Worm (Caenorhabditis elegans): ENCODE data around the gene K12B6.11.

K12B6.11 gene

ce11 chrV:6278117-6279081 lies 10.3 kb upstream of the K12B6.11 start, which contains the start of gene fil-2 (continued):
- TF ChIP-seq ztf-3 (GFP tag; optimal IDR thresholded peaks at IDR 0.05) (peak; percentile 74), Y67H2A.10 (GFP tag; conservative IDR thresholded peaks at IDR 0.05) (no peak), T07F8.4 (tag; optimal IDR thresholded peaks at IDR 0.05) (no peak), snpc-1.1 (tag; optimal IDR thresholded peaks at IDR 0.05; ENCODE audit: insufficient read depth) (no peak), ztf-28 (GFP tag; IDR thresholded peaks at IDR 0.05) (no peak), B0261.1 (tag; optimal IDR thresholded peaks at IDR 0.05) (no peak), ztf-26 (tag; optimal IDR thresholded peaks at IDR 0.05) (peak; percentile 23), let-526 (GFP tag; IDR thresholded peaks at IDR 0.05) (0 out of 2 replicates have a peak, but pooled peaks have one; percentile 25), rcor-1 (GFP tag; IDR thresholded peaks at IDR 0.05) (peak; percentile 34; the same call in 1 of the 2 replicates), hrde-1 (tag; optimal IDR thresholded peaks at IDR 0.05; ENCODE audit: borderline replicate concordance) (no peak), attf-3 (GFP tag; conservative IDR thresholded peaks at IDR 0.05) (no peak), atf-7 (tag; optimal IDR thresholded peaks at IDR 0.05) (peak; percentile 80), lin-35 (GFP tag; optimal IDR thresholded peaks at IDR 0.05) (no peak), F37B4.10 (GFP tag; IDR thresholded peaks at IDR 0.05) (0 out of 2 replicates have a peak, but pooled peaks have one; percentile 4), dpl-1 (GFP tag; optimal IDR thresholded peaks at IDR 0.05) (no peak), xnd-1 (tag; optimal IDR thresholded peaks at IDR 0.05) (no peak), B0336.3 (GFP tag; IDR thresholded peaks at IDR 0.05) (peak; percentile 91), nhr-90 (tag; optimal IDR thresholded peaks at IDR 0.05) (no peak), F10E7.11 (tag; optimal IDR thresholded peaks at IDR 0.05) (no peak), zfh-2 (GFP tag; conservative IDR thresholded peaks at IDR 0.05) (no peak), F22D6.2 (tag; optimal IDR thresholded peaks at IDR 0.05) (peak; percentile 17), somi-1 (GFP tag; optimal IDR thresholded peaks at IDR 0.05) (no peak), nfya-2 (GFP tag; IDR thresholded peaks at IDR 0.05) (no peak), cebp-2 (GFP tag; IDR thresholded peaks at IDR 0.05) (no peak), F57A8.1 (GFP tag; optimal IDR thresholded peaks at IDR 0.05) (no peak), B0019.2 (GFP tag; conservative IDR thresholded peaks at IDR 0.05) (no peak), K11D2.4 (GFP tag; IDR thresholded peaks at IDR 0.05) (peak; percentile 40), aptf-3 (GFP tag; IDR thresholded peaks at IDR 0.05) (no peak), sdz-38 (tag; optimal IDR thresholded peaks at IDR 0.05) (no peak), aptf-2 (GFP tag; conservative IDR thresholded peaks at IDR 0.05) (no peak), ama-1 (optimal IDR thresholded peaks at IDR 0.05) (no peak), ama-1 (GFP tag; optimal IDR thresholded peaks at IDR 0.05) (no peak), ceh-40 (GFP tag; IDR thresholded peaks at IDR 0.05) (no peak), madf-10 (tag; optimal IDR thresholded peaks at IDR 0.05) (no peak), ztf-6 (GFP tag; IDR thresholded peaks at IDR 0.05) (no peak), F49E8.2 (tag; optimal IDR thresholded peaks at IDR 0.05; ENCODE audit: insufficient read depth) (no peak), lin-40 (tag; optimal IDR thresholded peaks at IDR 0.05) (no peak), him-1 (tag; optimal IDR thresholded peaks at IDR 0.05) (no peak), mcd-1 (GFP tag; IDR thresholded peaks at IDR 0.05) (no peak; the same call in 1 of the 2 replicates), ets-4 (GFP tag; optimal IDR thresholded peaks at IDR 0.05) (no peak), snpc-3.4 (tag; optimal IDR thresholded peaks at IDR 0.05) (no peak), lin-26 (GFP tag; IDR thresholded peaks at IDR 0.05) (no peak), ceh-100 (GFP tag; IDR thresholded peaks at IDR 0.05) (no peak), die-1 (tag; optimal IDR thresholded peaks at IDR 0.05) (no peak), dox-1 (GFP tag; IDR thresholded peaks at IDR 0.05) (no peak), unc-130 (GFP tag; optimal IDR thresholded peaks at IDR 0.05) (no peak), chd-7 (tag; optimal IDR thresholded peaks at IDR 0.05) (peak; percentile 57)

Data from whole organism, young adult.